Worm (Caenorhabditis elegans): ENCODE measurements around the gene nhr-180.

The nhr-180 gene

ce11 chrV:622902-623301 is 44.4 kb downstream of the nhr-180 start, which contains the start of gene F48G7.5:
Gene F48G7.5 (minus strand): TSS chrV:622935.
- no peak for TF ChIP-seq unc-62 (GFP tag; optimal IDR thresholded peaks at IDR 0.05)
- peak; percentile 64 for TF ChIP-seq pqm-1 (tag; optimal IDR thresholded peaks at IDR 0.05)
- TF ChIP-seq mdl-1 (tag; optimal IDR thresholded peaks at IDR 0.05): no peak
- TF ChIP-seq ceh-16 (tag; optimal IDR thresholded peaks at IDR 0.05): no peak
- no peak for TF ChIP-seq ceh-82 (tag; optimal IDR thresholded peaks at IDR 0.05)
- no peak for TF ChIP-seq ztf-11 (tag; optimal IDR thresholded peaks at IDR 0.05)
- no peak for TF ChIP-seq lin-15B (tag; optimal IDR thresholded peaks at IDR 0.05)
- no peak for TF ChIP-seq mml-1 (tag; optimal IDR thresholded peaks at IDR 0.05)
- TF ChIP-seq pha-4 (tag; optimal IDR thresholded peaks at IDR 0.05): peak; percentile 36
- TF ChIP-seq unc-39 (tag; optimal IDR thresholded peaks at IDR 0.05): no peak
- no peak for TF ChIP-seq R02D3.7 (tag; optimal IDR thresholded peaks at IDR 0.05)
- TF ChIP-seq snpc-4 (tag; optimal IDR thresholded peaks at IDR 0.05): no peak
- no peak for TF ChIP-seq ceh-9 (tag; optimal IDR thresholded peaks at IDR 0.05)
- no peak for TF ChIP-seq ama-1 (optimal IDR thresholded peaks at IDR 0.05)
- TF ChIP-seq lin-39 (tag; optimal IDR thresholded peaks at IDR 0.05): no peak
- TF ChIP-seq elt-2 (tag; optimal IDR thresholded peaks at IDR 0.05): peak; percentile 56
- TF ChIP-seq nfya-1 (tag; optimal IDR thresholded peaks at IDR 0.05; ENCODE audit: insufficient read depth): no peak
- TF ChIP-seq daf-12 (tag; optimal IDR thresholded peaks at IDR 0.05): no peak

- no peak for TF ChIP-seq sea-2 (GFP tag; optimal IDR thresholded peaks at IDR 0.05)
- TF ChIP-seq nhr-23 (tag; optimal IDR thresholded peaks at IDR 0.05): no peak
- no peak for TF ChIP-seq jun-1 (tag; optimal IDR thresholded peaks at IDR 0.05)
- no peak for TF ChIP-seq nhr-28 (tag; optimal IDR thresholded peaks at IDR 0.05)
- no peak for TF ChIP-seq mml-1 (tag; optimal IDR thresholded peaks at IDR 0.05)
- no peak for TF ChIP-seq fkh-10 (GFP tag; optimal IDR thresholded peaks at IDR 0.05)
- TF ChIP-seq nhr-237 (tag; optimal IDR thresholded peaks at IDR 0.05): no peak
- no peak for TF ChIP-seq eor-1 (tag; optimal IDR thresholded peaks at IDR 0.05)
- no peak for TF ChIP-seq nhr-76 (tag; optimal IDR thresholded peaks at IDR 0.05)
- no peak for TF ChIP-seq hmg-11 (tag; optimal IDR thresholded peaks at IDR 0.05)
- no peak for TF ChIP-seq nhr-67 (tag; optimal IDR thresholded peaks at IDR 0.05)
- TF ChIP-seq nhr-12 (tag; optimal IDR thresholded peaks at IDR 0.05): no peak
- TF ChIP-seq lin-15B (tag; optimal IDR thresholded peaks at IDR 0.05): no peak
- no peak for TF ChIP-seq tbx-2 (tag; optimal IDR thresholded peaks at IDR 0.05)
- no peak for TF ChIP-seq ztf-4 (tag; optimal IDR thresholded peaks at IDR 0.05)
- TF ChIP-seq unc-62 (GFP tag; optimal IDR thresholded peaks at IDR 0.05): no peak
- no peak for TF ChIP-seq elt-2 (tag; optimal IDR thresholded peaks at IDR 0.05)
- no peak for TF ChIP-seq ama-1 (optimal IDR thresholded peaks at IDR 0.05)
- TF ChIP-seq ceh-82 (tag; optimal IDR thresholded peaks at IDR 0.05): no peak
These were observed 46.3 kb downstream of the nhr-180 start for ce11 chrV:620987-621386.

- peak; percentile 66 for TF ChIP-seq lin-15B (tag; optimal IDR thresholded peaks at IDR 0.05)
- no peak for TF ChIP-seq nhr-28 (tag; optimal IDR thresholded peaks at IDR 0.05)
- TF ChIP-seq mml-1 (tag; optimal IDR thresholded peaks at IDR 0.05): no peak
- no peak for TF ChIP-seq elt-2 (tag; optimal IDR thresholded peaks at IDR 0.05)
- no peak for TF ChIP-seq nhr-237 (tag; optimal IDR thresholded peaks at IDR 0.05)
- peak; percentile 73 for TF ChIP-seq nhr-23 (tag; optimal IDR thresholded peaks at IDR 0.05)
- TF ChIP-seq ceh-28 (tag; optimal IDR thresholded peaks at IDR 0.05): peak; percentile 74
- peak; percentile 57 for TF ChIP-seq tbx-2 (tag; optimal IDR thresholded peaks at IDR 0.05)
- TF ChIP-seq nhr-67 (tag; optimal IDR thresholded peaks at IDR 0.05): no peak
- no peak for TF ChIP-seq skn-1 (tag; optimal IDR thresholded peaks at IDR 0.05)
- peak; percentile 23 for TF ChIP-seq lin-39 (tag; optimal IDR thresholded peaks at IDR 0.05)
- TF ChIP-seq mdl-1 (tag; optimal IDR thresholded peaks at IDR 0.05): peak; percentile 22
- peak; percentile 4 for TF ChIP-seq nhr-25 (tag; optimal IDR thresholded peaks at IDR 0.05)
- no peak for TF ChIP-seq ceh-9 (tag; optimal IDR thresholded peaks at IDR 0.05)
- TF ChIP-seq eor-1 (tag; optimal IDR thresholded peaks at IDR 0.05): no peak
- no peak for TF ChIP-seq fkh-2 (tag; optimal IDR thresholded peaks at IDR 0.05)
- TF ChIP-seq elt-3 (tag; optimal IDR thresholded peaks at IDR 0.05): no peak
- TF ChIP-seq fkh-10 (GFP tag; optimal IDR thresholded peaks at IDR 0.05): no peak
- no peak for TF ChIP-seq aly-2 (tag; optimal IDR thresholded peaks at IDR 0.05)
- no peak for TF ChIP-seq nhr-43 (tag; optimal IDR thresholded peaks at IDR 0.05; ENCODE audit: poor library complexity, severe bottlenecking)
- TF ChIP-seq pqm-1 (tag; optimal IDR thresholded peaks at IDR 0.05): peak; percentile 44
- TF ChIP-seq egl-5 (tag; optimal IDR thresholded peaks at IDR 0.05): no peak
- TF ChIP-seq unc-39 (tag; optimal IDR thresholded peaks at IDR 0.05): no peak
- no peak for TF ChIP-seq nhr-77 (tag; optimal IDR thresholded peaks at IDR 0.05)
- TF ChIP-seq snpc-4 (tag; optimal IDR thresholded peaks at IDR 0.05): peak; percentile 85
- no peak for TF ChIP-seq ama-1 (optimal IDR thresholded peaks at IDR 0.05)
- peak; percentile 58 for TF ChIP-seq nhr-11 (tag; optimal IDR thresholded peaks at IDR 0.05)
- TF ChIP-seq zag-1 (tag; optimal IDR thresholded peaks at IDR 0.05): no peak
- TF ChIP-seq ceh-16 (tag; optimal IDR thresholded peaks at IDR 0.05): no peak
- peak; percentile 8 for TF ChIP-seq R02D3.7 (tag; optimal IDR thresholded peaks at IDR 0.05)
- TF ChIP-seq nfya-1 (tag; optimal IDR thresholded peaks at IDR 0.05; ENCODE audit: insufficient read depth): peak; percentile 70
- peak; percentile 64 for TF ChIP-seq elt-1 (tag; optimal IDR thresholded peaks at IDR 0.05)
- peak; percentile 51 for TF ChIP-seq egl-27 (tag; optimal IDR thresholded peaks at IDR 0.05)
- TF ChIP-seq ztf-11 (tag; optimal IDR thresholded peaks at IDR 0.05): no peak
- TF ChIP-seq hmg-11 (tag; optimal IDR thresholded peaks at IDR 0.05): peak; percentile 84
- no peak for TF ChIP-seq fos-1 (tag; optimal IDR thresholded peaks at IDR 0.05)
- peak; percentile 83 for TF ChIP-seq jun-1 (tag; optimal IDR thresholded peaks at IDR 0.05)
- peak; percentile 94 for TF ChIP-seq unc-62 (GFP tag; optimal IDR thresholded peaks at IDR 0.05)
- TF ChIP-seq pha-4 (tag; optimal IDR thresholded peaks at IDR 0.05): no peak
These were observed 48.3 kb downstream of the nhr-180 start, which contains the start of gene F48G7.4 for ce11 chrV:619054-619453. Gene F48G7.4 (plus strand): TSS chrV:619453.
